Worm (Caenorhabditis elegans): ENCODE measurements around the gene pals-17.

The pals-17 gene

DNA sequence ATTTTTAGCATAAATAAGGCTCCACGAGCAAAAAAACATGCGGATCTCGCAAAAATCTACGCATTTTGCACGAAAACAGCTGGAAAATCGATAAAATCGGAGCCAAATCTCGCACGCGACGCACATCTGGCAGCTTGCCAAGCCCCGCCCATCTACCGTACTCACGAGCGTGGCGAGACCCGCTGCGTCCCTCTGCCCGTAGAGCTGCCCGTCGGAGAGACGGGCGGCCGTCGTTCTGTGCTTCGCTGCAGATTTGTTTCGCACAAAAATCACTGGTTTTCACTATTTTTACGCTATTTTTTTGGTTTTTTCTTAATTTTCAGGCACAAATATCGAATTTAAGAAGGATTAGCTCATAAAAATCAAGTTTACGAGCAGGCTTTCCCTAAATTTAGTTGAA lies 27.1 kb upstream of the pals-17 start:
- TF ChIP-seq nhr-102 (tag; optimal IDR thresholded peaks at IDR 0.05), result peak; percentile 80
- TF ChIP-seq mdt-29 (GFP tag; IDR thresholded peaks at IDR 0.05), result peak; percentile 61
- TF ChIP-seq F37D6.2 (tag; optimal IDR thresholded peaks at IDR 0.05), result peak; percentile 71
- peak; percentile 89 for TF ChIP-seq rbr-2 (tag; optimal IDR thresholded peaks at IDR 0.05)
- no peak for TF ChIP-seq unc-39 (tag; optimal IDR thresholded peaks at IDR 0.05)
- TF ChIP-seq madf-9 (GFP tag; conservative IDR thresholded peaks at IDR 0.05), result peak; percentile 74
- TF ChIP-seq php-3 (GFP tag; IDR thresholded peaks at IDR 0.05), result peak; percentile 16; the same call in 1 of the 2 replicates
- peak; percentile 7 for TF ChIP-seq snpc-4 (tag; optimal IDR thresholded peaks at IDR 0.05)
- TF ChIP-seq duxl-1 (tag; optimal IDR thresholded peaks at IDR 0.05; ENCODE audit: poor library complexity), result peak; percentile 79
- peak; percentile 74 for TF ChIP-seq nhr-25 (tag; optimal IDR thresholded peaks at IDR 0.05; ENCODE audit: borderline replicate concordance, insufficient read depth)
- no peak for TF ChIP-seq Y5F2A.4 (GFP tag; optimal IDR thresholded peaks at IDR 0.05)
- no peak for TF ChIP-seq tag-97 (GFP tag; IDR thresholded peaks at IDR 0.05)
- TF ChIP-seq T20F7.1 (GFP tag; optimal IDR thresholded peaks at IDR 0.05), result peak; percentile 82
- peak; percentile 68 for TF ChIP-seq ctbp-1 (GFP tag; IDR thresholded peaks at IDR 0.05)
- no peak for TF ChIP-seq lir-3 (tag; optimal IDR thresholded peaks at IDR 0.05)
- TF ChIP-seq dmd-9 (GFP tag; IDR thresholded peaks at IDR 0.05), result 0 out of 2 replicates have a peak, but pooled peaks have one; percentile 64
- no peak for TF ChIP-seq Y105C5A.15 (GFP tag; IDR thresholded peaks at IDR 0.05)
- no peak for TF ChIP-seq sdz-12 (GFP tag; optimal IDR thresholded peaks at IDR 0.05)
- TF ChIP-seq nhr-77 (tag; optimal IDR thresholded peaks at IDR 0.05), result peak; percentile 87
- no peak for TF ChIP-seq ZK337.2 (GFP tag; IDR thresholded peaks at IDR 0.05)
- TF ChIP-seq unc-130 (GFP tag; optimal IDR thresholded peaks at IDR 0.05), result peak; percentile 58
- no peak for TF ChIP-seq zag-1 (tag; optimal IDR thresholded peaks at IDR 0.05)
- TF ChIP-seq vab-7 (GFP tag; IDR thresholded peaks at IDR 0.05), result peak; percentile 45; the same call in 1 of the 2 replicates
- TF ChIP-seq pha-4 (GFP tag; IDR thresholded peaks at IDR 0.05), result peak; percentile 82
- TF ChIP-seq pha-4 (tag; optimal IDR thresholded peaks at IDR 0.05), result no peak
- no peak for TF ChIP-seq fos-1 (tag; optimal IDR thresholded peaks at IDR 0.05)
- TF ChIP-seq hlh-11 (tag; optimal IDR thresholded peaks at IDR 0.05), result peak; percentile 86
- peak; percentile 84 for TF ChIP-seq T26A8.4 (GFP tag; IDR thresholded peaks at IDR 0.05)
- TF ChIP-seq mes-2 (tag; optimal IDR thresholded peaks at IDR 0.05; ENCODE audit: poor library complexity, severe bottlenecking), result peak; percentile 91
- TF ChIP-seq nhr-6 (tag; optimal IDR thresholded peaks at IDR 0.05), result peak; percentile 84
- peak; percentile 79 for TF ChIP-seq arid-1 (GFP tag; conservative IDR thresholded peaks at IDR 0.05)
- TF ChIP-seq hlh-30 (tag; optimal IDR thresholded peaks at IDR 0.05; ENCODE audit: insufficient read depth), result peak; percentile 83
- peak; percentile 24 for TF ChIP-seq ztf-7 (tag; optimal IDR thresholded peaks at IDR 0.05)
- TF ChIP-seq hmg-1.1 (GFP tag; IDR thresholded peaks at IDR 0.05), result peak; percentile 84
- TF ChIP-seq lsy-2 (tag; optimal IDR thresholded peaks at IDR 0.05), result peak; percentile 96 to 99
- TF ChIP-seq spr-3 (GFP tag; optimal IDR thresholded peaks at IDR 0.05), result peak; percentile 60
- TF ChIP-seq dpl-1 (GFP tag; optimal IDR thresholded peaks at IDR 0.05), result peak; percentile 77
- peak; percentile 15 for TF ChIP-seq ceh-28 (tag; optimal IDR thresholded peaks at IDR 0.05)
- TF ChIP-seq saeg-2 (GFP tag; IDR thresholded peaks at IDR 0.05), result peak; percentile 72; the same call in 1 of the 2 replicates
- peak; percentile 93 for TF ChIP-seq aha-1 (tag)
- TF ChIP-seq jun-1 (tag; optimal IDR thresholded peaks at IDR 0.05), result peak; percentile 54
- TF ChIP-seq mxl-2 (GFP tag; conservative IDR thresholded peaks at IDR 0.05), result no peak
- peak; percentile 82 for TF ChIP-seq dmd-6 (GFP tag; IDR thresholded peaks at IDR 0.05)
- TF ChIP-seq F10B5.3 (tag; optimal IDR thresholded peaks at IDR 0.05), result peak; percentile 68
- TF ChIP-seq lin-13 (GFP tag; optimal IDR thresholded peaks at IDR 0.05), result peak; percentile 78
- peak; percentile 44 for TF ChIP-seq nhr-48 (tag; optimal IDR thresholded peaks at IDR 0.05)
- TF ChIP-seq spr-1 (tag; optimal IDR thresholded peaks at IDR 0.05), result peak; percentile 31
- 0 out of 4 replicates have a peak, but pooled peaks of 1 of the 2 experiments have one; percentile 34 for TF ChIP-seq madf-5 (GFP tag; IDR thresholded peaks at IDR 0.05)
- peak; percentile 89 for TF ChIP-seq lin-38 (GFP tag; IDR thresholded peaks at IDR 0.05)
- TF ChIP-seq nhr-28 (tag; optimal IDR thresholded peaks at IDR 0.05), result peak; percentile 64
- no peak for TF ChIP-seq ces-1 (GFP tag; optimal IDR thresholded peaks at IDR 0.05)
